Fruit fly (Drosophila melanogaster): ENCODE results near the gene CG1271.

Gene CG1271

DNA sequence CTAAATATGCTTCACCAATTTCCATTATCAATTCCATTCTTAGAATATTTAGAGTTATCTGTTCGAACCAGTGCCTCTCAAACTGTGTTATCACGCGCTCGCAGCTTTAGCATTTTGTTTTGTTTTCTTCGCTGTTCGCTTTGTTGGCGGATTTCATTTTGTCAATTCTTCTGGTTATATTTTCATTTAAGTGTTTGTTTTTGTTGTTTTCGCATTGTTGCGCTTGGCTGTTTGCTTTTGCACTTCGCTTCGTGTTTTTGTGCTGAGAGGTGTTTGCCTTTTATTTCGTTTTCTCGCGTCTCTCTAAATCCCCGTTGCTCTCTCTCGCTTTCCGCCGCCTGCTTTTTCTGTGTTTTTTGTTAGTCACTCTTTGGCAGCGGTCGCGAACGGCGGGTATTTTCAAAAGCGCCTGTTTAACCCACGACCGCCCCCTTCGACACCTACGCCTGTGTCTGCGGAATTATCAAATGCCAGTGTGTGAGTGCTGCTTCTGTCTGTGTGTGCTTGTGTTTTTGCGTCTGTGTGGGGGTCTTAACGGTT lies 25.3 kb downstream of the CG1271 start (continued):
- TF ChIP-seq CG14860 (GFP tag; IDR thresholded peaks at IDR 0.05; ENCODE audit: partially characterized antibody) (0 out of 3 replicates have a peak, but pooled peaks have one; percentile 15), BtbVII (GFP tag; optimal IDR thresholded peaks at IDR 0.05) (peak; percentile 45), Dbx (GFP tag; IDR thresholded peaks at IDR 0.05) (peak; percentile 61; the same call in 1 of the 3 replicates), Dp (GFP tag; optimal IDR thresholded peaks at IDR 0.05) (peak; percentile 26), Dad (GFP tag; optimal IDR thresholded peaks at IDR 0.05) (no peak), mam (GFP tag; optimal IDR thresholded peaks at IDR 0.05) (peak; percentile 16), Tbp (GFP tag; optimal IDR thresholded peaks at IDR 0.05) (no peak), Opbp (GFP tag; IDR thresholded peaks at IDR 0.05; ENCODE audit: partially characterized antibody) (no peak; the same call in 2 of the 3 replicates), CG10543 (GFP tag; optimal IDR thresholded peaks at IDR 0.05) (peak; percentile 88), slbo (GFP tag; IDR thresholded peaks at IDR 0.05) (peak; percentile 58), Awh (GFP tag; IDR thresholded peaks at IDR 0.05) (peak; percentile 73), CG6813 (GFP tag; optimal IDR thresholded peaks at IDR 0.05) (peak; percentile 31), ATbp (GFP tag; optimal IDR thresholded peaks at IDR 0.05) (peak; percentile 64), CG4820 (GFP tag; optimal IDR thresholded peaks at IDR 0.05) (no peak), dimm (GFP tag; IDR thresholded peaks at IDR 0.05) (no peak), CG6654 (GFP tag; optimal IDR thresholded peaks at IDR 0.05) (peak; percentile 95), CG31365 (tag; optimal IDR thresholded peaks at IDR 0.05) (peak; percentile 58), pzg (GFP tag; optimal IDR thresholded peaks at IDR 0.05) (no peak), PHDP (tag; optimal IDR thresholded peaks at IDR 0.05) (peak; percentile 29), NFAT (GFP tag; IDR thresholded peaks at IDR 0.05) (peak; percentile 71), Ptx1 (GFP tag; IDR thresholded peaks at IDR 0.05) (peak; percentile 42), CG9797 (GFP tag; optimal IDR thresholded peaks at IDR 0.05) (no peak), stwl (tag; optimal IDR thresholded peaks at IDR 0.05) (no peak), phol (tag; optimal IDR thresholded peaks at IDR 0.05) (no peak), CG11504 (tag; optimal IDR thresholded peaks at IDR 0.05) (no peak), CG8281 (tag; optimal IDR thresholded peaks at IDR 0.05) (peak; percentile 79), Bgb (GFP tag; IDR thresholded peaks at IDR 0.05; ENCODE audit: partially characterized antibody) (peak; percentile 43; the same call in 1 of the 2 replicates), CG1603 (tag; optimal IDR thresholded peaks at IDR 0.05) (peak; percentile 25), Max (GFP tag; optimal IDR thresholded peaks at IDR 0.05) (no peak), B-H2 (GFP tag; optimal IDR thresholded peaks at IDR 0.05) (peak; percentile 73), Xbp1 (GFP tag; optimal IDR thresholded peaks at IDR 0.05) (peak; percentile 4), onecut (GFP tag; IDR thresholded peaks at IDR 0.05) (peak; percentile 17; the same call in 1 of the 2 replicates), CG9932 (GFP tag; IDR thresholded peaks at IDR 0.05) (peak; percentile 69), mirr (GFP tag; optimal IDR thresholded peaks at IDR 0.05) (peak; percentile 84), gce (GFP tag; IDR thresholded peaks at IDR 0.05) (no peak), CG2199 (GFP tag; IDR thresholded peaks at IDR 0.05) (no peak), tna (GFP tag; IDR thresholded peaks at IDR 0.05; ENCODE audit: partially characterized antibody) (peak; percentile 61; the same call in 1 of the 2 replicates), amos (GFP tag; IDR thresholded peaks at IDR 0.05; ENCODE audit: partially characterized antibody) (peak; percentile 44; the same call in 1 of the 2 replicates), CG11695 (GFP tag; IDR thresholded peaks at IDR 0.05) (peak; percentile 52; the same call in 2 of the 3 replicates), CG3281 (GFP tag; optimal IDR thresholded peaks at IDR 0.05) (peak; percentile 47), Elba2 (GFP tag; optimal IDR thresholded peaks at IDR 0.05) (no peak), Med (GFP tag) (peak; percentile 96), CG12155 (GFP tag; optimal IDR thresholded peaks at IDR 0.05) (peak; percentile 3), bsh (GFP tag; optimal IDR thresholded peaks at IDR 0.05) (peak in 1 of 2 experiments; percentile 87), CG4360 (GFP tag; IDR thresholded peaks at IDR 0.05) (no peak), CG18619 (GFP tag; optimal IDR thresholded peaks at IDR 0.05) (peak; percentile 45), CG33213 (GFP tag; optimal IDR thresholded peaks at IDR 0.05) (no peak), Xrp1 (GFP tag; IDR thresholded peaks at IDR 0.05) (peak; percentile 26; the same call in 1 of the 2 replicates), Dfd (GFP tag; optimal IDR thresholded peaks at IDR 0.05) (no peak)
